Fruit fly (Drosophila melanogaster): ENCODE measurements around the gene bdwf.

bdwf gene

DNA sequence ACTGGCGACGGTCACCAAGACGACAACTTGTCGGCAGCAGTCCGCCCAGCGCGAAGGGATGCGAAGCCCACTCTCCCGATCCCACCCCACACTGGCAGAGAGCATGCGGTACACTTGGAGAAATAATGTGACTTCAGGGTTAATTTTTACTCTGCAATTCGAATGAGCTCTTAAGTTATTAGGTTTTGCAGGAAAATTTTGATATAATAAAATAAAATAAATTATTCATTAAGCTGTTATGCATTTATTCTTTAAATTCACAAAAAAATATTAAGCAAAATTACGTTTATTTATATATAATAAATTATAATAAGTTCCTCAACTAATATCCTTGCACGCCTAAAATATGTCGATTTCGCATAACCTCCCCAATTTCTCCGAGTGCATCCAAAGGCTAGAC is 5.9 kb upstream of the bdwf start:
- no peak for TF ChIP-seq CG8478 (optimal IDR thresholded peaks at IDR 0.05)
- TF ChIP-seq CTCF (optimal IDR thresholded peaks at IDR 0.05), result no peak

DNA sequence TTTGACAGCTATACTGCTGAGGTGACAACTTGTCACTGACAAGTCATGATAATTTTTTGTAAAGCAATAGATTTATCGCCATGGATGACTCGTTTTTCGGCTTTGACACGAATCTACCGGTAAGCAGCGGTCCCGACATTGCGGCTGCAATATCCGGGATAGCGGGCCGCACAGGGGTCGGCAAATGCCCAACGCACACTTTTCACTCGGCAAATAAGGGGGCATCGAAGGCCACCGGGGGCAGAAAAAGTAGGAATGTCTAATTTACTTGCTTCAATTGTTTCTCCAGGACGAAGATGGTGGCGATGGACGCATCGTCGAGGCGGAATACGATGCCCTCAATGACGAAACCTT is 611 bp upstream of the bdwf start:
- TF ChIP-seq CG8478 (optimal IDR thresholded peaks at IDR 0.05) (no peak), CTCF (optimal IDR thresholded peaks at IDR 0.05) (no peak)

DNA sequence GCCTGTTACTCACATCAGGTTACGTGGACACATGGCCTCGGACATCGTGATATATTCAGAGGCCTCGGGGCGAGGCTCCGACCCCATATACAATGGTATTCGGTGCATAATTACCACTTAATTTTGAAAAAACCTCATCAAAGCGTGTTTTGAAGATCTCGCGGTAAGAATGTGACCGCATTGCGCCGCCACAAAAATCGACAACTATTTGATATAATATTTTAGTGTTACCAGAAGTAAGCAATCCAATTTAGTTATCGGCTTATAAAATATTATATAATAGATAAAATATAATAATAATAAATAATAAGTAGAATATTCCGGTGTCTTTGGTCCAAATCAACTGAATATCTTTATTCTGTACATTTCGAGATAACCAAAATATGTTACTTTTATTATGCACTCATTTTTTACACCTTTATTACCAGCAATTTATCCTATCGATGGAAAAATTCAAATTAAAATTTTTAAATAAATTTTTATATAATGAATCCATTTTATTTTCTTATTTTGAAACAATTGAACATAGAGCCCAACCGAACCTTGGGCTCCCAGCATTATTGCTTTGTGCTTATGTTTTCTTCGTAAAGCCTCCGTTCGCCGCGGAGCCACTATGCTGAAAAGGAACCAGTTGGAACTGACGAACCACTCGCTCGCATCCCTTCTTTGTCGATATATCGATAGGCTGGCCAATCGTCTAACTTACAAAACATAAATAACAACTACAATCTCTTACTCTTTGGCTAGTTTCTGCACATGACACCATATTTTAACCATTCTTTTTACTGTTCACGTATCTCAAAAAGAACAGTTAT is 2.7 kb downstream of the bdwf start, which contains the start of the genes CG18213 and Trm7-32:
CG18213 (minus strand) TSS at position 211 of the 815 bp plus-strand sequence.
Trm7-32 (plus strand) TSS at position 690 of the 815 bp plus-strand sequence.
- TF ChIP-seq CG8478 (optimal IDR thresholded peaks at IDR 0.05) (no peak), CTCF (optimal IDR thresholded peaks at IDR 0.05) (peak in 1 of 2 experiments; percentile 17)

DNA sequence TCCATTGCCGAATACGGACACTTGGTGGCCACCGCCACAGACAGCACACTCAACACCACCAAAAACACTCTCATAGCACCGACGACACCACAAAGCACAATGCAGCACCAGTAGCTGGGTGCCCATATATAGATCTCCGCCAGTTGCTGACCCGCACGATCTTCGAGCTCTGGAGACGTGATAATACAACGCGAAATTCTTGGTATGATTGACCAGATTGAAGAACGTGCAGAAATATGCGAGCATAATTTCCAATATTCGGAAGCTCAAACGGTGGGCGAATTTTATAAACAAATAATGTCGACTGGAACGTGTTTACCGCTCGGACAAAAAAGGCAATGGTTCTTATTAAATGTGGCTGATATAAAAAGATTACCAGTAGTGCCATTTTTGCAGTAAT is 7.0 kb downstream of the bdwf start, which contains the start of gene CG4009:
CG4009 (minus strand) TSS at position 101 of the 400 bp plus-strand sequence.
- TF ChIP-seq CG8478 (optimal IDR thresholded peaks at IDR 0.05), result no peak
- no peak for TF ChIP-seq CTCF (optimal IDR thresholded peaks at IDR 0.05)

DNA sequence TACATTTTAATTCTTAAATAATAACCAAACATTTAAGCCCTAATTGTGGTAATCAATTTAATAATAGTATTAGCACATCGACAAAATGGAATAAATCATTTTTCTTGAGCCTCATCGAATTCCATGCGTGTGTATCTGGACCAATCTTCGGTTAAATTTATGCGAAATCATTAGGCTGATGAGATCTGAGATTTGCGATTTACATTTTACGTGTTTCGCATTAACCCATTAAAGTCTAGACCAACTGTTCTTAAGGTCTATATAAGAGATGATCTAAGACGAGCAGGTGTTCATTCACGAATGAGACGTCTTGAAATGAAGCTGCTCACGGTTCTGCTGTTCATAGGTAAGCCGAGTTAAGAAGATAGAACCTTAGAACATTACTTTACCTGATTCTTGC is 11.4 kb downstream of the bdwf start, which contains the start of gene CG31268:
CG31268 (plus strand) TSS at position 301 of the 400 bp plus-strand sequence.
- TF ChIP-seq CTCF (optimal IDR thresholded peaks at IDR 0.05), result no peak
- TF ChIP-seq CG8478 (optimal IDR thresholded peaks at IDR 0.05), result no peak

DNA sequence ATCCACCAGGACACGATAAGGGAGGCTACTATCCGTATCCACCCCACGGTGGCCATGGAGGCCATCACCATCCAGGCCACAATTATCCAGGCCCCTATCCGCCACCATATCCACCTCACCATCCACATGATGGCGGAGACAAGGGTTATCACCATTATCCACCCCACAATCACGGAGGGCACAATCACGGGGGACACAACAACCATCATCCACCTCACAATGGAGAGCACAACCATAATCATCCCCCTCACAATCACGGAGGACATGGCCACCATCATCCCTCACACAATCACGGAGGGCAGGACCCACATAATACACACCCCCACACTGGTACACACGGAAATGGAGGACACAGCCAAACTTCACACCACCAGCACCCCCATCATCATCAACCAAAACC is 13.1 kb downstream of the bdwf start:
- TF ChIP-seq CG8478 (optimal IDR thresholded peaks at IDR 0.05) (no peak), CTCF (optimal IDR thresholded peaks at IDR 0.05) (no peak)

DNA sequence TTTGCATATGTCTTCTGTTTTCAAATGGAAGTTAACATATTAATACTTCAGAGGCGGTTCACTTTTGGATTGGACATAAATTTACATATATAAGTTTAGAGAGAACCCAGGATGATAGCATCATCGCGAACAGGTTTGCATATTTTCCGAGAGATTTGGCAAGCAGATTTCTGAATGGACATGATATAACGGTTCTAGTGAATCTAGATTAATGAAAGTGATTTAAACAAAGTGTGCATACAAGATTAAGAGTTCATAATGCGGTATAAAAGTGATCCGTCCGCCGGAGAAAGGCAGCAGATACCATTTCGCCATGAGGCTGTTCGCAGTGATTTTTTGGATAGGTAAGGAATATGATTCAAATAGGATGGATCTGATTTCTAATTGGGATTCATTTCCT is 14.5 kb downstream of the bdwf start, which contains the start of gene CG5225:
CG5225 (plus strand) TSS at position 301 of the 400 bp plus-strand sequence.
- TF ChIP-seq CTCF (optimal IDR thresholded peaks at IDR 0.05) (no peak), CG8478 (optimal IDR thresholded peaks at IDR 0.05) (no peak)

DNA sequence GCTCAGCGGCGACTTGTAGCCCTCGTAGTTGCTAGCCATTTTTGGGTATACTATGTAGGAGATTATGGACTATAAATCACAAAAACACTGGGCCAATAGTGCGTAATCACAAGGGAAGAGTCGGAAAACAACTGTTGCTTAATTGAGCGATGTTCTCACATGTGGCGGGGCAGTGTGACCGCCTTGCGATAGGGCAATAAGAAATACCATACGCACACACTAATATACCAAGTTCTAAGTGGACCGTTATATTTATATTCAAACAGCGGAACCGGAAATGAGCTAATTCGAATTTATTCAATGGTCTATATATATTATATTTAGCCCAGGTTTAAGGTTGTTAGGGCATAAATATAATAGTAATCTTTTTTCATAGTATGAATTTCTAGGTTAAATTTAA is 22.0 kb downstream of the bdwf start, which contains the start of gene Adsl:
Adsl (minus strand) TSS at position 165 of the 400 bp plus-strand sequence.
- TF ChIP-seq CTCF (optimal IDR thresholded peaks at IDR 0.05) (no peak), CG8478 (optimal IDR thresholded peaks at IDR 0.05) (no peak)

DNA sequence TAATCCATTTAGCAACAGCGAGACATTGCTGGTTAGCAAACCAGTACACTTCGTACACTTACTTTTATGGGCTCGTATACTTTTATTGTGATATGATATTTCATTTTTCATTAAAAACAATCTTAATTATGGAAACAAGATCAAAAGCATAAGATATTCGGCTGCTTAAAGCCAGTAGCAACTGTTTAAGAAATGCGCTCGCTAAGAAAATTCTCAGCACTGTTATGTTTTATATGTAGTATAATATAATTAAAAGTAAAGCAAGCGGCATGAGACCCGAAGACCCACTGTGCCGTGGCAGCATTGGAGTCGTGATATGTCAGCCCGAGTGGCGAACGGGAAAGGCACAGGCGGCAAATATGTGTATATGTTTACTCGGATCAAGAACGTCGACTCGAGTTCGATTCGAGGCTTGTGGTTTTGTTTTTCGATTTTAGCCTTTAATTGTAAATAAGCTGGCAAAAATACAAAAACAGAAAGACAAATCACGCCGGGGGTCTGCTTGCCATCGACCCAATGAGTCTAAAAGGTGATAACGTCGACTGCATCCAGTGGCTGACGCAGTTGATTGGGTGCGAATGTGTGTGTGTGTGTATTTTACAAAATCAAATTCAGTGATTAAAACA is 23.9 kb downstream of the bdwf start:
- no peak for TF ChIP-seq CTCF (optimal IDR thresholded peaks at IDR 0.05)
- no peak for TF ChIP-seq CG8478 (optimal IDR thresholded peaks at IDR 0.05)

DNA sequence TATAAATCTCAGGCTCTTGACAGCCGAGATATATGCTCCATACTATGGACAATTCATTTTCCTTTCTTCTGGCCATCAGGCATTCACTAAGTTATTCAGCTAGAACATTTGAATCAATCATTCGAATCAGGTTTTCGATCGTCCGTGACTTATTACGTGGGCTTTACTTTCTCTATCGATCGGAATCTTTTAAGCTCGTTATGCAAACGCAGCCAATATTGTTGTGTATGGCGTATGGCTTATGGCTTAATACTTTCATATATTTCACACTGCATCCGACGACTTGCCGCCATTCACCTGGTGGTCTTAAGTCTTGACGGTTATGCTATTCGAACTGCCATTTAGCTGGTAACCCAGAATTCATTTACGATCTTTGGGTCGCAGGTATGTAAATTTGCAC is 26.7 kb downstream of the bdwf start:
- TF ChIP-seq CG8478 (optimal IDR thresholded peaks at IDR 0.05) (no peak), CTCF (optimal IDR thresholded peaks at IDR 0.05) (no peak)

DNA sequence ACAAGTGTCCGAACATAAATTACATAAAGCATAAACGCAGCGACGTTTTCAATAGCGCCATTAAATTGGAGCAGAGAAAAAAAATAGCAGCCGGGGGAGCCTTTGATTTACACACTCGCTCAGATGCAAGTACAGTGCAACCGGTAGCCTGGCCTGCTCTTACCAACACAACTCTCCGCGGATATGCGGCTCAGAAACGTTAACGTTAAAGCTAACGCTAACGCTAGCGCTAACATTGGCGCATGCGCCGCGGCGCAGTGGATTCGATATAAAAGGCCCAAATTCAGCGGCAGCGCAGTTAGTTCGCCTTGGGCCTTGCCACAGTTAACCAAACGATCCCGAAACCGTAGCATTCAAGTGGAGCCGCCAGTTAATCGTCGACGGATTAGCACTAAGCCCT is 28.7 kb downstream of the bdwf start, which contains the start of gene Pxd:
Pxd (plus strand) TSS at position 301 of the 400 bp plus-strand sequence.
- no peak for TF ChIP-seq CTCF (optimal IDR thresholded peaks at IDR 0.05)
- TF ChIP-seq CG8478 (optimal IDR thresholded peaks at IDR 0.05), result no peak

DNA sequence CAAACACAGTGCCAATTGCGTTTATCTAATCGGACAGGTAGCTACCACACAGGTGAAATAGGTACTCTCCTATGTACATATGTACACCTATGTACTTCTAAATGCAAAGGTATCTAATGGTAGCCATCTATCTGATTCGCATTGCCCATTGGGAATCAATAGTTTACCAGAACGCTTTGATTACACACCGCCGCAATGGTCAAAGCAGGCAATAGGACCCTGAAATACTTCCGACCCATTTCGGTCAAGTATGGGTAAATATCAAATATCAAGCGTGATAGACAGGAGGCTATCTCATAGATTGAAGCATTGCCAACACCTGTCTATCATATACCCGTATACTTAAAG is 34.3 kb downstream of the bdwf start:
- TF ChIP-seq CG8478 (optimal IDR thresholded peaks at IDR 0.05) (no peak), CTCF (optimal IDR thresholded peaks at IDR 0.05) (no peak)

DNA sequence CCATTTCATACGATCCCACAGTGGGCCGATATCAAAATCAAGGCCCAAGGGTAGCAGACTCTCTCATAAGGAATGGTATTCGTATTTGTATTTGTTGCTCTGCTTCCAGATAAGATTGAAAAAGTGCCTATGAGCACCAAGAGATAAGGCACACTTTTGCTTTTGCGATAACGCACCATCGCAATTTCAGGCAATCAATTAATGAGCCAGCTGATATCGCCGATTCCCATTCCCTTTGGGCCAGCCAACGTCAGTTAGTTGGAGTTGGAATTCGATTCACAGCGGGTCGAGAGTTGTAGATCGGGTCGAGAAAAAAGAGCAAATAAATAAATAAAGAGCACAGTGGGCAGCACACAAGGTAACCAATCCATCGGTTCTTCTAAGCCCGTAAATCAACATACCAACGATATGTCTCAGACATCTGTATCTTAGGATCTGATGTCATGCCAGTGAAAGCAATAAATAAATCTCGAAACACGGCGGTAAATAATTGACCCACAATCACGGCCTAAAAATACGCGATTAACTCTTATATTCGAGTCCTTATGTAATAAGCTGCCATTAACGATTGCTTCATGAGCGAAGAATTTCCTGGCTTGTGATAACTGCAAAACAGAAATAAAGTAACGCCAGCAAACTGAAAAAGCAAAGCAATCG is 34.8 kb downstream of the bdwf start, which contains the start of gene CG8907:
CG8907 (plus strand) TSS at position 252 of the 657 bp plus-strand sequence.
- TF ChIP-seq CG8478 (optimal IDR thresholded peaks at IDR 0.05) (no peak), CTCF (optimal IDR thresholded peaks at IDR 0.05) (no peak)

DNA sequence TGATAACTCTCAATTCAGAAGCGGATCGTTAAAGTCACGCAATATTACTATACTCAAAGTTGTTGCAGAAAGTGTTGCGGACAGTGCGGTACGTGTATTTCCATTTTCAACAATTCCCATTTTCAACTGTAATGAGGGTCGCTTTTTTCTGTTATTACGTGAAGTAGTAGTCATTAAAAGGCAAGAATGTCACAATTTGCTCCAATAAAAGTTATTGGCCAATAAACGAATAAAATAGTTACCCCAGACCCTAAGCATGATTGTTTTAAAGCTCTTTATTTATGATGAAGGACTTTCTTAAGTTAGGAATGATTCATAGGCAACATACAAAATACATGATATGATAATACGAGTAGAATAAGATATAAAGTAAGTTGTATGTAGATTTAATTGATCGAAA is 35.6 kb downstream of the bdwf start:
- TF ChIP-seq CTCF (optimal IDR thresholded peaks at IDR 0.05) (no peak), CG8478 (optimal IDR thresholded peaks at IDR 0.05) (no peak)

DNA sequence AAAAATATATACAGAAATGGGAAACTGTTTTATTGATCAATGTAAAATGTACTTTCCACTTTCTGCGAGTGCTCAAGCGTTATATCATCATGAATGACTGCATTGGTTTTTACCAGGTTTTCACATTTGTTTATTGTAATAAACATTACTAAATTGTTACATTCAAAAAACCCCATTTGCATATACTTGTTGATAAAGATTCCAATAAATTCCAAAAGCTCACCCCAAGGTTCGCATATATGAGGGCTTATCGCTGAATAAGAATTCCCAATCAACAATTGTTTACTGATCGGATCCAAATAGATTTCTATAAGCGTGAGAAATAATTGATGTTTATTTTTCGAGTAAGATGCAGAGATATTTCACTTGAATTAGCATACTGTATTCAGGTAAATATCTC is 39.5 kb downstream of the bdwf start:
- TF ChIP-seq CTCF (optimal IDR thresholded peaks at IDR 0.05) (no peak), CG8478 (optimal IDR thresholded peaks at IDR 0.05) (no peak)

Data from S2 (cell line).